Worm (Caenorhabditis elegans): ENCODE data around the gene srw-36.
"Not testable (repeated sequence)": the region's sequence is repeated elsewhere in the genome, so short reads cannot be mapped to it uniquely, and the experiment has no call there.

The srw-36 gene

ce11 chrV:16648317-16649018, 34.5 kb upstream of the srw-36 start, which contains the start of gene W06G6.20 (continued):
- TF ChIP-seq ceh-40 (GFP tag; IDR thresholded peaks at IDR 0.05) (no peak), nfya-2 (GFP tag; IDR thresholded peaks at IDR 0.05) (no peak), Y56A3A.18 (GFP tag; IDR thresholded peaks at IDR 0.05) (no peak), mxl-1 (tag; optimal IDR thresholded peaks at IDR 0.05) (peak; percentile 24), snpc-4 (GFP tag; optimal IDR thresholded peaks at IDR 0.05) (peak; percentile 44), snpc-4 (tag; optimal IDR thresholded peaks at IDR 0.05) (peak in 3 of 4 experiments; percentile 29 to 85 (median 76)), gei-17 (GFP tag; optimal IDR thresholded peaks at IDR 0.05) (no peak), nhr-90 (tag; optimal IDR thresholded peaks at IDR 0.05) (peak; percentile 39), F23B12.7 (tag; optimal IDR thresholded peaks at IDR 0.05; ENCODE audit: insufficient read depth) (peak; percentile 70), nhr-80 (tag; optimal IDR thresholded peaks at IDR 0.05) (peak; percentile 3), mcd-1 (GFP tag; IDR thresholded peaks at IDR 0.05) (no peak; the same call in 1 of the 2 replicates), snpc-1.3 (tag; optimal IDR thresholded peaks at IDR 0.05; ENCODE audit: insufficient read depth) (peak; percentile 65), lin-54 (GFP tag; optimal IDR thresholded peaks at IDR 0.05) (peak; percentile 10), hsf-1 (GFP tag; IDR thresholded peaks at IDR 0.05) (peak; percentile 20; the same call in 1 of the 2 replicates), sdz-38 (tag; optimal IDR thresholded peaks at IDR 0.05) (no peak), lin-40 (tag; optimal IDR thresholded peaks at IDR 0.05) (no peak), chd-7 (tag; optimal IDR thresholded peaks at IDR 0.05) (no peak), aptf-2 (GFP tag; conservative IDR thresholded peaks at IDR 0.05) (no peak), ztf-22 (GFP tag; optimal IDR thresholded peaks at IDR 0.05) (no peak), attf-3 (GFP tag; conservative IDR thresholded peaks at IDR 0.05) (no peak), tbx-9 (tag; optimal IDR thresholded peaks at IDR 0.05; ENCODE audit: borderline replicate concordance) (no peak), F10E7.11 (tag; optimal IDR thresholded peaks at IDR 0.05) (no peak), F52B5.7 (tag; optimal IDR thresholded peaks at IDR 0.05) (no peak), K12H6.12 (tag; optimal IDR thresholded peaks at IDR 0.05) (no peak), Y95B8A.8 (GFP tag; IDR thresholded peaks at IDR 0.05) (no peak), pha-4 (tag; optimal IDR thresholded peaks at IDR 0.05) (no peak), sptf-2 (GFP tag; optimal IDR thresholded peaks at IDR 0.05) (no peak), ztf-18 (tag; optimal IDR thresholded peaks at IDR 0.05) (peak; percentile 37), aptf-3 (GFP tag; IDR thresholded peaks at IDR 0.05) (no peak), F39B2.1 (GFP tag; IDR thresholded peaks at IDR 0.05) (no peak), zfh-2 (GFP tag; conservative IDR thresholded peaks at IDR 0.05) (no peak), fkh-3 (tag; optimal IDR thresholded peaks at IDR 0.05) (no peak), lsl-1 (GFP tag; optimal IDR thresholded peaks at IDR 0.05) (no peak)

- not testable (repeated sequence) for TF ChIP-seq Y56A3A.18 (GFP tag; IDR thresholded peaks at IDR 0.05); C17E4.6 (GFP tag; IDR thresholded peaks at IDR 0.05); gei-17 (GFP tag; optimal IDR thresholded peaks at IDR 0.05)
Measured at ce11 chrV:16649200-16649599, 33.8 kb upstream of the srw-36 start, which contains the start of gene W06G6.11. TSS of gene W06G6.11 (minus strand) at chrV:16649300.

- not testable (repeated sequence) for TF ChIP-seq egl-44 (GFP tag; IDR thresholded peaks at IDR 0.05); pbrm-1 (GFP tag; IDR thresholded peaks at IDR 0.05); F22D6.2 (tag; optimal IDR thresholded peaks at IDR 0.05)
Measured at ce11 chrV:16654242-16654641, 28.7 kb upstream of the srw-36 start, which contains the start of gene W06G6.15. TSS of gene W06G6.15 (plus strand) at chrV:16654542.
